Fruit fly (Drosophila melanogaster): ENCODE results near the gene out.

out gene

dm6 chrX:19316583-19316982 lies 5.3 kb downstream of the out start (continued):
- no peak for TF ChIP-seq CG10321 (GFP tag; IDR thresholded peaks at IDR 0.05)
- no peak for TF ChIP-seq CG2875 (GFP tag; optimal IDR thresholded peaks at IDR 0.05)
- TF ChIP-seq Gsc (GFP tag; IDR thresholded peaks at IDR 0.05), result no peak
- no peak for TF ChIP-seq Spps (tag; optimal IDR thresholded peaks at IDR 0.05)
- TF ChIP-seq CG30431 (GFP tag; optimal IDR thresholded peaks at IDR 0.05), result no peak
- TF ChIP-seq bab2 (GFP tag; optimal IDR thresholded peaks at IDR 0.05), result no peak
- no peak for TF ChIP-seq schlank (tag; optimal IDR thresholded peaks at IDR 0.05)
- TF ChIP-seq sug (tag; optimal IDR thresholded peaks at IDR 0.05), result no peak
- no peak for TF ChIP-seq Dll (GFP tag; IDR thresholded peaks at IDR 0.05; ENCODE audit: partially characterized antibody)
- TF ChIP-seq fd64A (GFP tag; optimal IDR thresholded peaks at IDR 0.05), result no peak
- TF ChIP-seq odd (GFP tag; optimal IDR thresholded peaks at IDR 0.05), result no peak
- TF ChIP-seq CG10959 (GFP tag; IDR thresholded peaks at IDR 0.05), result no peak
- no peak for TF ChIP-seq Trl (optimal IDR thresholded peaks at IDR 0.05)
- no peak for TF ChIP-seq Trl (GFP tag; optimal IDR thresholded peaks at IDR 0.05)
- TF ChIP-seq CG6854 (GFP tag; optimal IDR thresholded peaks at IDR 0.05), result no peak
- no peak for TF ChIP-seq Bdp1 (GFP tag; optimal IDR thresholded peaks at IDR 0.05)
- TF ChIP-seq lbe (GFP tag; optimal IDR thresholded peaks at IDR 0.05), result no peak
- TF ChIP-seq CG11560 (tag; IDR thresholded peaks at IDR 0.05), result no peak
- no peak for TF ChIP-seq mld (GFP tag; IDR thresholded peaks at IDR 0.05; ENCODE audit: partially characterized antibody)
- TF ChIP-seq chinmo (GFP tag; IDR thresholded peaks at IDR 0.05; ENCODE audit: partially characterized antibody), result no peak
- TF ChIP-seq CG6683 (GFP tag; optimal IDR thresholded peaks at IDR 0.05), result no peak
- no peak for TF ChIP-seq CG14860 (GFP tag; IDR thresholded peaks at IDR 0.05; ENCODE audit: partially characterized antibody)
- TF ChIP-seq CG32532 (GFP tag; IDR thresholded peaks at IDR 0.05), result no peak
- TF ChIP-seq B-H2 (GFP tag; optimal IDR thresholded peaks at IDR 0.05), result no peak
- no peak for TF ChIP-seq phol (tag; optimal IDR thresholded peaks at IDR 0.05)
- TF ChIP-seq bsh (GFP tag; optimal IDR thresholded peaks at IDR 0.05), result no peak
- no peak for TF ChIP-seq CG7786 (GFP tag; optimal IDR thresholded peaks at IDR 0.05)
- no peak for TF ChIP-seq lab (GFP tag; optimal IDR thresholded peaks at IDR 0.05)
- TF ChIP-seq CG2202 (tag; optimal IDR thresholded peaks at IDR 0.05), result no peak
- no peak for TF ChIP-seq jumu (GFP tag; optimal IDR thresholded peaks at IDR 0.05)
- TF ChIP-seq caup (GFP tag; optimal IDR thresholded peaks at IDR 0.05; ENCODE audit: severe bottlenecking), result no peak
- TF ChIP-seq Scr (GFP tag; IDR thresholded peaks at IDR 0.05; ENCODE audit: partially characterized antibody), result no peak
- no peak for TF ChIP-seq vvl (GFP tag; IDR thresholded peaks at IDR 0.05)
- TF ChIP-seq slou (GFP tag; optimal IDR thresholded peaks at IDR 0.05), result no peak
- TF ChIP-seq Dad (GFP tag; optimal IDR thresholded peaks at IDR 0.05), result no peak
- TF ChIP-seq hkb (optimal IDR thresholded peaks at IDR 0.05), result no peak
- TF ChIP-seq hkb (GFP tag; IDR thresholded peaks at IDR 0.05), result no peak
- TF ChIP-seq CG12236 (GFP tag; optimal IDR thresholded peaks at IDR 0.05), result no peak
- no peak for TF ChIP-seq Stat92E (GFP tag; optimal IDR thresholded peaks at IDR 0.05)
- no peak for TF ChIP-seq zen2 (GFP tag; IDR thresholded peaks at IDR 0.05; ENCODE audit: partially characterized antibody)
- TF ChIP-seq CG8765 (GFP tag; IDR thresholded peaks at IDR 0.05), result no peak
- TF ChIP-seq Eip74EF (GFP tag; optimal IDR thresholded peaks at IDR 0.05), result no peak
- peak in 1 of 2 experiments; percentile 39 for TF ChIP-seq Pdp1 (GFP tag; optimal IDR thresholded peaks at IDR 0.05)
- no peak for TF ChIP-seq dan (GFP tag; IDR thresholded peaks at IDR 0.05)
- no peak for TF ChIP-seq H15 (GFP tag; IDR thresholded peaks at IDR 0.05)
- no peak for TF ChIP-seq CG18619 (GFP tag; optimal IDR thresholded peaks at IDR 0.05)
- TF ChIP-seq Xbp1 (GFP tag; optimal IDR thresholded peaks at IDR 0.05), result no peak
- no peak for TF ChIP-seq CG9797 (GFP tag; optimal IDR thresholded peaks at IDR 0.05)
- TF ChIP-seq CG17568 (GFP tag; optimal IDR thresholded peaks at IDR 0.05), result no peak
- TF ChIP-seq gt (GFP tag; IDR thresholded peaks at IDR 0.05), result no peak
- TF ChIP-seq Hr78 (GFP tag; optimal IDR thresholded peaks at IDR 0.05), result no peak

Measured in whole organism, embryonic.